Fruit fly (Drosophila melanogaster): ENCODE results near the gene CG15544.

Gene CG15544

dm6 chr3R:30887711-30888549 lies 60.3 kb downstream of the CG15544 start (continued):
- peak in 1 of 3 experiments; percentile 23 for TF ChIP-seq lola (GFP tag; optimal IDR thresholded peaks at IDR 0.05)
- TF ChIP-seq CG7987 (GFP tag; optimal IDR thresholded peaks at IDR 0.05) = no peak
- peak; percentile 55 for TF ChIP-seq CG17385 (GFP tag; optimal IDR thresholded peaks at IDR 0.05)
- TF ChIP-seq CG18476 (GFP tag; optimal IDR thresholded peaks at IDR 0.05) = no peak
- no peak for TF ChIP-seq cad (GFP tag; optimal IDR thresholded peaks at IDR 0.05)

DNA sequence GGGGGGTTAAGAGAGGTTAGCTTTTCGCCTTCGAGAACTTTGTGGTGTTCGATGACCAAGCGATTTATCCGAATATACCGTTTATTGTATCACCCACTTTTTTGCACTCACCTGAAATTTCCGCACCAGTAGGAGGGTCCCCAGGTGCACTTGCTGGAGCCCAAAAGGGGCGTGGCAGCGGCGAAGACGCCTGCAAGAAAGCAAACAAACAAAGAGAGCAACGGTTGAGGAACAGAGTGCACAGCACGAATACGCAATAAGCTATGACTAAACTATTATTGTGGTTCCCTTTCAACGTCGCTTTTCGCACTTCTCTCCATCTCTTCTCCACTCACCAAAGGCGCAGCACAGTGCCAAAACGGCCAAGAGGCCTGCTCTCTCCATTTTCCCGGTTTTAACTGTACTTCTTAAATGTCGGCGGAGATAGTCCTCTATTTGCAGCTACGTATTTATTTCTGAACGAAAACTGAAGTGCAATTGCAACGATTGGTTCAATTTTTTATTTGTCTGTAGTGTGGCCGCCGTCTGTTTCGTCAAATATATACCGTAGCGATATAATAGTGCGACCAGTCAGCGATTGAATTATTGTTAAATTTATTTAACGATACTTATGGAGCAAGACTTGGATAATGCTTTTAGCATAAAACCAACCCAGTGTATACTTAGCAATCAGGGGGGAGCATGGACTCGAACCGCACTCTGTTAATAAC lies 61.1 kb downstream of the CG15544 start, which contains the start of gene Sap-r:
Gene Sap-r, minus strand, starts transcription at position 513 of the 710 bp plus-strand sequence.
- TF ChIP-seq gsb-n (tag; optimal IDR thresholded peaks at IDR 0.05) = peak; percentile 28
- no peak for TF ChIP-seq so (GFP tag; IDR thresholded peaks at IDR 0.05)
- no peak for TF ChIP-seq CG6272 (GFP tag; IDR thresholded peaks at IDR 0.05)
- peak; percentile 64 for TF ChIP-seq CG17829 (tag; optimal IDR thresholded peaks at IDR 0.05)
- no peak for TF ChIP-seq MTF-1 (GFP tag; optimal IDR thresholded peaks at IDR 0.05; ENCODE audit: borderline replicate concordance)
- TF ChIP-seq Kr (GFP tag; optimal IDR thresholded peaks at IDR 0.05) = no peak
- TF ChIP-seq CG4730 (GFP tag; IDR thresholded peaks at IDR 0.05) = no peak
- TF ChIP-seq tap (tag; optimal IDR thresholded peaks at IDR 0.05) = peak; percentile 11
- TF ChIP-seq caup (GFP tag; optimal IDR thresholded peaks at IDR 0.05; ENCODE audit: severe bottlenecking) = no peak
- TF ChIP-seq phol (tag; optimal IDR thresholded peaks at IDR 0.05) = peak; percentile 49
- TF ChIP-seq prd (optimal IDR thresholded peaks at IDR 0.05) = no peak
- no peak for TF ChIP-seq prd (GFP tag; IDR thresholded peaks at IDR 0.05)
- TF ChIP-seq ap (GFP tag; IDR thresholded peaks at IDR 0.05) = no peak
- TF ChIP-seq CTCF (GFP tag; optimal IDR thresholded peaks at IDR 0.05) = peak; percentile 77
- TF ChIP-seq CG13775 (GFP tag; optimal IDR thresholded peaks at IDR 0.05) = no peak
- TF ChIP-seq lola (GFP tag; optimal IDR thresholded peaks at IDR 0.05) = no peak
- TF ChIP-seq bbx (GFP tag; IDR thresholded peaks at IDR 0.05; ENCODE audit: partially characterized antibody) = peak; percentile 80
- TF ChIP-seq Stat92E (GFP tag; optimal IDR thresholded peaks at IDR 0.05) = no peak
- no peak for TF ChIP-seq schlank (tag; optimal IDR thresholded peaks at IDR 0.05)
- 0 out of 2 replicates have a peak, but pooled peaks have one; percentile 47 for TF ChIP-seq ato (GFP tag; IDR thresholded peaks at IDR 0.05; ENCODE audit: partially characterized antibody)
- TF ChIP-seq tup (GFP tag; optimal IDR thresholded peaks at IDR 0.05) = no peak
- no peak for TF ChIP-seq Poxn (GFP tag; IDR thresholded peaks at IDR 0.05)
- no peak for TF ChIP-seq CG12104 (GFP tag; optimal IDR thresholded peaks at IDR 0.05)
- TF ChIP-seq odd (GFP tag; optimal IDR thresholded peaks at IDR 0.05) = no peak
- peak; percentile 18 for TF ChIP-seq grn (GFP tag; optimal IDR thresholded peaks at IDR 0.05)
- TF ChIP-seq CG15514 (GFP tag; optimal IDR thresholded peaks at IDR 0.05) = peak; percentile 70
- no peak for TF ChIP-seq CG9609 (GFP tag; optimal IDR thresholded peaks at IDR 0.05)
- no peak for TF ChIP-seq wor (GFP tag; IDR thresholded peaks at IDR 0.05)
- peak; percentile 77; the same call in 1 of the 2 replicates for TF ChIP-seq inv (GFP tag; IDR thresholded peaks at IDR 0.05; ENCODE audit: partially characterized antibody)
- TF ChIP-seq slp2 (GFP tag; optimal IDR thresholded peaks at IDR 0.05) = no peak
- no peak for TF ChIP-seq crp (GFP tag; optimal IDR thresholded peaks at IDR 0.05)
- TF ChIP-seq CG14441 (GFP tag; IDR thresholded peaks at IDR 0.05) = no peak
- peak; percentile 91 for TF ChIP-seq abd-A (tag; optimal IDR thresholded peaks at IDR 0.05)
- no peak for TF ChIP-seq al (GFP tag; IDR thresholded peaks at IDR 0.05)
- no peak for TF ChIP-seq ttk (GFP tag; IDR thresholded peaks at IDR 0.05)
- no peak for TF ChIP-seq CG17186 (GFP tag; optimal IDR thresholded peaks at IDR 0.05)
- TF ChIP-seq Dek (tag; optimal IDR thresholded peaks at IDR 0.05) = peak; percentile 30
- no peak for TF ChIP-seq CG1529 (GFP tag; optimal IDR thresholded peaks at IDR 0.05)
- no peak for TF ChIP-seq CG11723 (GFP tag; optimal IDR thresholded peaks at IDR 0.05)
- TF ChIP-seq CG43689 (GFP tag; IDR thresholded peaks at IDR 0.05) = no peak
- TF ChIP-seq CG3726 (GFP tag; IDR thresholded peaks at IDR 0.05) = no peak
- TF ChIP-seq ac (GFP tag; optimal IDR thresholded peaks at IDR 0.05) = no peak

All from whole organism, embryonic.